Fruit fly (Drosophila melanogaster) whole organism, embryonic: ENCODE results near the gene jet.

ENCODE experiments used
- Abd-B ChIP-seq: fragments of 200-800 bp; sonication (Bioruptor generic); optimal IDR thresholded peaks from 2 replicates; lab custom pipeline; 2018; ENCODE audit warnings: missing biosample characterization, mild to moderate bottlenecking, missing genetic modification characterization, moderate library complexity
- Antp ChIP-seq: fragments of 200-800 bp; sonication (Bioruptor generic); optimal IDR thresholded peaks from 3 replicates; lab custom pipeline; 2016; ENCODE audit warnings: missing biosample characterization, missing genetic modification characterization
- CG1024 ChIP-seq: fragments of 200-800 bp; sonication (Bioruptor generic); IDR thresholded peaks from 2 replicates; pipeline ENCODE4 v1.3.6; 2022; ENCODE audit warnings: missing biosample characterization, missing genetic modification characterization
- CG10321 ChIP-seq: fragments of 200-800 bp; sonication (Bioruptor generic); IDR thresholded peaks from 2 replicates; pipeline ENCODE4 v1.3.6; 2022; ENCODE audit warnings: missing biosample characterization, missing genetic modification characterization
- CG14710 ChIP-seq: fragments of 200-800 bp; sonication (Bioruptor generic); optimal IDR thresholded peaks from 3 replicates; lab custom pipeline; 2019; ENCODE audit warnings: missing biosample characterization, mild to moderate bottlenecking, missing genetic modification characterization, moderate library complexity
- CG15011 ChIP-seq: fragments of 200-800 bp; sonication (Bioruptor generic); optimal IDR thresholded peaks from 3 replicates; lab custom pipeline; 2018; ENCODE audit warnings: missing biosample characterization, mild to moderate bottlenecking, missing genetic modification characterization
- CG15269 ChIP-seq: fragments of 200-800 bp; sonication (Bioruptor generic); optimal IDR thresholded peaks from 2 replicates; lab custom pipeline; 2018; ENCODE audit warnings: missing biosample characterization, mild to moderate bottlenecking, missing genetic modification characterization, moderate library complexity
- CG16779 ChIP-seq: fragments of 200-800 bp; sonication (Bioruptor generic); IDR thresholded peaks from 2 replicates; pipeline ENCODE4 v1.3.6; 2022; ENCODE audit warnings: missing biosample characterization, missing genetic modification characterization
- CG18262 ChIP-seq: fragments of 200-800 bp; optimal IDR thresholded peaks from 3 replicates; lab custom pipeline; 2019; ENCODE audit warnings: missing biosample characterization, mild to moderate bottlenecking, missing genetic modification characterization, moderate library complexity
- CG18599 ChIP-seq: fragments of 200-800 bp; sonication (Bioruptor generic); optimal IDR thresholded peaks from 3 replicates; lab custom pipeline; 2017; ENCODE audit warnings: missing biosample characterization, missing genetic modification characterization, mild to moderate bottlenecking, moderate library complexity, missing genetic modification reagents
- CG2889 ChIP-seq: fragments of 200-800 bp; sonication (Bioruptor generic); IDR thresholded peaks from 3 replicates; pipeline ENCODE4 v1.3.6; 2022; ENCODE audit warnings: missing biosample characterization, missing genetic modification characterization
- CG34224 ChIP-seq: fragments of 200-800 bp; sonication (Bioruptor generic); IDR thresholded peaks from 3 replicates; pipeline ENCODE4 v1.3.6; 2022; ENCODE audit warnings: missing biosample characterization, missing genetic modification characterization; ENCODE audit not compliant: partially characterized antibody
- CG3995 ChIP-seq: fragments of 200-800 bp; sonication (Bioruptor generic); optimal IDR thresholded peaks from 3 replicates; lab custom pipeline; 2016; ENCODE audit warnings: missing biosample characterization, missing genetic modification characterization
- CG7839 ChIP-seq: fragments of 200-800 bp; sonication (Bioruptor generic); optimal IDR thresholded peaks from 3 replicates; lab custom pipeline; 2018; ENCODE audit warnings: missing biosample characterization, mild to moderate bottlenecking, missing genetic modification characterization, moderate library complexity
- CG8765 ChIP-seq: fragments of 200-800 bp; sonication (Bioruptor generic); IDR thresholded peaks from 2 replicates; pipeline ENCODE4 v1.3.6; 2022; ENCODE audit warnings: missing biosample characterization, missing genetic modification characterization
- CG9817 ChIP-seq: fragments of 200-800 bp; sonication (Bioruptor generic); optimal IDR thresholded peaks from 2 replicates; lab custom pipeline; 2018; ENCODE audit warnings: missing biosample characterization, mild to moderate bottlenecking, missing genetic modification characterization, moderate library complexity
- CkIIα-i1 ChIP-seq: fragments of 200-800 bp; sonication (Bioruptor generic); IDR thresholded peaks from 2 replicates; pipeline ENCODE4 v1.3.6; 2022; ENCODE audit warnings: missing biosample characterization, missing genetic modification characterization
- D ChIP-seq, 2 experiments: fragments of 200-800 bp in 1 of 2; fragments of >200 bp in 1 of 2; sonication (Bioruptor generic) in 1 of 2; optimal IDR thresholded peaks; 2 replicates in 1 of 2; 3 replicates in 1 of 2; lab custom pipeline; 2017; ENCODE audit warnings: mild to moderate bottlenecking in 1 of 2, missing biosample characterization in 1 of 2, missing genetic modification characterization in 1 of 2, missing genetic modification reagents in 1 of 2
- Dll ChIP-seq: fragments of 200-800 bp; sonication (Bioruptor generic); IDR thresholded peaks from 4 replicates; pipeline ENCODE4 v1.3.6; 2022; ENCODE audit warnings: missing biosample characterization, missing genetic modification characterization; ENCODE audit not compliant: partially characterized antibody
- E2f2 ChIP-seq: fragments of 200-800 bp; sonication (Bioruptor generic); IDR thresholded peaks from 2 replicates; pipeline ENCODE4 v1.3.6; 2022; ENCODE audit warnings: missing biosample characterization, missing genetic modification characterization
- H15 ChIP-seq: fragments of 200-800 bp; sonication (Bioruptor generic); IDR thresholded peaks from 3 replicates; pipeline ENCODE4 v1.3.6; 2022; ENCODE audit warnings: missing biosample characterization, missing genetic modification characterization
- HLH3B ChIP-seq: fragments of 200-800 bp; sonication (Bioruptor generic); IDR thresholded peaks from 2 replicates; pipeline ENCODE4 v1.3.6; 2022; ENCODE audit warnings: missing biosample characterization, missing genetic modification characterization
- Meics ChIP-seq: fragments of 200-800 bp; sonication (Bioruptor generic); optimal IDR thresholded peaks from 2 replicates; lab custom pipeline; 2017; ENCODE audit warnings: missing biosample characterization, mild to moderate bottlenecking, missing genetic modification characterization
- NC2α ChIP-seq: fragments of 200-800 bp; sonication (Bioruptor generic); optimal IDR thresholded peaks from 2 replicates; lab custom pipeline; 2016; ENCODE audit warnings: missing biosample characterization, missing genetic modification characterization
- NK7.1 ChIP-seq: fragments of 200-800 bp; sonication (Bioruptor generic); optimal IDR thresholded peaks from 3 replicates; lab custom pipeline; 2016; ENCODE audit warnings: missing biosample characterization, missing genetic modification characterization
- Nf-YC ChIP-seq: fragments of 200-800 bp; optimal IDR thresholded peaks from 3 replicates; lab custom pipeline; 2019; ENCODE audit warnings: missing biosample characterization, mild to moderate bottlenecking, missing genetic modification characterization, moderate library complexity
- Side ChIP-seq: fragments of 200-800 bp; sonication (Bioruptor generic); optimal IDR thresholded peaks from 2 replicates; lab custom pipeline; 2016; ENCODE audit warnings: missing biosample characterization, missing genetic modification characterization
- Sry-δ ChIP-seq: fragments of 200-800 bp; sonication (Bioruptor generic); optimal IDR thresholded peaks from 2 replicates; lab custom pipeline; 2016; ENCODE audit warnings: missing biosample characterization, missing genetic modification characterization
- Stat92E ChIP-seq, 3 experiments: fragments of >200 bp in 2 of 3; fragments of 200-800 bp in 1 of 3; sonication (Bioruptor generic) in 1 of 3; optimal IDR thresholded peaks; 2 replicates each; lab custom pipeline; 2017 to 2019; ENCODE audit warnings: missing biosample characterization in 3 of 3, missing genetic modification characterization in 3 of 3, mild to moderate bottlenecking in 1 of 3, moderate library complexity in 1 of 3
- br ChIP-seq: fragments of >200 bp; optimal IDR thresholded peaks from 2 replicates; lab custom pipeline; 2017
- crol ChIP-seq: fragments of 200-800 bp; sonication (Bioruptor generic); IDR thresholded peaks from 2 replicates; pipeline ENCODE4 v1.3.6; 2022; ENCODE audit warnings: missing biosample characterization, missing genetic modification characterization
- fd3F ChIP-seq: fragments of 200-800 bp; sonication (Bioruptor generic); optimal IDR thresholded peaks from 2 replicates; lab custom pipeline; 2018; ENCODE audit warnings: missing biosample characterization, mild to moderate bottlenecking, missing genetic modification characterization, moderate library complexity
- gcm ChIP-seq: fragments of 200-800 bp; sonication (Bioruptor generic); optimal IDR thresholded peaks from 2 replicates; lab custom pipeline; 2019; ENCODE audit warnings: missing biosample characterization, mild to moderate bottlenecking, missing genetic modification characterization, moderate library complexity
- gsb ChIP-seq: fragments of 200-800 bp; sonication (Bioruptor generic); IDR thresholded peaks from 2 replicates; pipeline ENCODE4 v1.3.6; 2022; ENCODE audit warnings: missing biosample characterization, missing genetic modification characterization
- inv ChIP-seq: fragments of 200-800 bp; sonication (Bioruptor generic); IDR thresholded peaks from 2 replicates; pipeline ENCODE4 v1.3.6; 2022; ENCODE audit warnings: missing biosample characterization, missing genetic modification characterization; ENCODE audit not compliant: partially characterized antibody
- jing ChIP-seq: fragments of 200-800 bp; sonication (Bioruptor generic); optimal IDR thresholded peaks from 2 replicates; lab custom pipeline; 2018; ENCODE audit warnings: missing biosample characterization, mild to moderate bottlenecking, missing genetic modification characterization
- org-1 ChIP-seq: fragments of 200-800 bp; sonication (Bioruptor generic); optimal IDR thresholded peaks from 2 replicates; lab custom pipeline; 2017; ENCODE audit warnings: missing biosample characterization, missing genetic modification characterization
- prd ChIP-seq, 3 experiments: fragments of >200 bp in 2 of 3; fragments of 200-800 bp in 1 of 3; sonication (Bioruptor generic) in 1 of 3; optimal IDR thresholded peaks in 2 of 3; IDR thresholded peaks in 1 of 3; 2 replicates in 2 of 3; 3 replicates in 1 of 3; pipeline versions ENCODE4 v1.3.6 to Lab custom; 2017 to 2022; ENCODE audit warnings: missing biosample characterization in 1 of 3, missing genetic modification characterization in 1 of 3
- ranshi ChIP-seq: fragments of 200-800 bp; sonication (Bioruptor generic); IDR thresholded peaks from 2 replicates; pipeline ENCODE4 v1.3.6; 2022; ENCODE audit warnings: missing biosample characterization, missing genetic modification characterization
- ro ChIP-seq: fragments of 200-800 bp; sonication (Bioruptor generic); IDR thresholded peaks from 2 replicates; pipeline ENCODE4 v1.3.6; 2022; ENCODE audit warnings: missing biosample characterization, missing genetic modification characterization
- shn ChIP-seq: fragments of 200-800 bp; sonication (Bioruptor generic); optimal IDR thresholded peaks from 3 replicates; lab custom pipeline; 2016; ENCODE audit warnings: missing biosample characterization, missing genetic modification characterization
- sima ChIP-seq: fragments of 200-800 bp; sonication (Bioruptor generic); optimal IDR thresholded peaks from 2 replicates; lab custom pipeline; 2016; ENCODE audit warnings: missing biosample characterization, missing genetic modification characterization
- so ChIP-seq: fragments of 200-800 bp; sonication (Bioruptor generic); IDR thresholded peaks from 3 replicates; pipeline ENCODE4 v1.3.6; 2022; ENCODE audit warnings: missing biosample characterization, missing genetic modification characterization
- tgo ChIP-seq: fragments of 200-800 bp; sonication (Bioruptor generic); IDR thresholded peaks from 3 replicates; pipeline ENCODE4 v1.3.6; 2022; ENCODE audit warnings: missing biosample characterization, missing genetic modification characterization
- tio ChIP-seq: fragments of 200-800 bp; sonication (Bioruptor generic); optimal IDR thresholded peaks from 2 replicates; lab custom pipeline; 2017; ENCODE audit warnings: missing biosample characterization, missing genetic modification characterization, inconsistent platforms
- twi ChIP-seq: fragments of 200-800 bp; optimal IDR thresholded peaks from 2 replicates; lab custom pipeline; 2019; ENCODE audit warnings: missing biosample characterization, mild to moderate bottlenecking, missing genetic modification characterization, moderate library complexity
- wdn ChIP-seq: fragments of 200-800 bp; sonication (Bioruptor generic); IDR thresholded peaks from 2 replicates; pipeline ENCODE4 v1.3.6; 2022; ENCODE audit warnings: missing biosample characterization, missing genetic modification characterization
- wor ChIP-seq: fragments of 200-800 bp; sonication (Bioruptor generic); IDR thresholded peaks from 2 replicates; pipeline ENCODE4 v1.3.6; 2022; ENCODE audit warnings: missing biosample characterization, missing genetic modification characterization
- zen ChIP-seq: fragments of 200-800 bp; sonication (Bioruptor generic); optimal IDR thresholded peaks from 3 replicates; lab custom pipeline; 2018; ENCODE audit warnings: missing biosample characterization, mild to moderate bottlenecking, missing genetic modification characterization, moderate library complexity

Gene jet

DNA sequence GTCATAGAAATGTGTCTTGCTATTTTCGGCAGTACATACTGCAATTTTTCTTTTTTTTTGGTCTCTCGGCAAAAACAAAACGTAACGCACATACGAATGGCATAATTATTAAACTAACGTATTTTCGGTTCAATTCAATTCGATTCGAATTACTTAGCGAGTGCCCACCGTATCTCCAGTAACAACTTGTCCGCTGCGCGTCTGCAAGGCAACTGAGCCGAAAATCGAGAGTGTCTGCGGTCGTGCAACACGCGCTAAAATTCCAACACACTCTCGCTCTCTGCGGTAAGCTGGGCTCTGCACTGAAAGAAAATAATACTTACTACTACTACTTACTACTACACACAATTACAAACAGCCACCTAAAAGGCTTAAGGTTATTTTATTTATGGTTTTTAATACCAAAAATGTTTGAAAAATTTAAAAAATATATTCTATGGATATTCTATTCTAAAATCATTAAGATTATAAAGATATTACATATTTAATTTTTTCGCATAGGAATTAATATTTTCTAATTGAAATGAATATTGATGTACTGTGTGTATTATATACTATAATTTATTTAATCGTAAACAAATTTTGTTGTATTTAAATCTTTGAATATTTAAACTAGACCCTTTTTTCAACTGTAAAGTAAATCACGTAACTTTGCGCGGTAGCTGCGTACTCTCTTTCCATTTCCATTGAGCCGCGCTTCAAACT is 42.9 kb downstream of the jet start, which contains the start of gene snsl (continued):
- TF ChIP-seq Dll (GFP tag; lab: Robert Waterston, UW) (no peak), wor (no peak), gcm (GFP tag; lab: Kevin White, UChicago) (peak; percentile 73), prd (optimal IDR thresholded peaks at IDR 0.05; lab: Kevin White, UChicago) (no peak), prd (GFP tag; IDR thresholded peaks at IDR 0.05; lab: Robert Waterston, UW) (no peak; the same call in 2 of the 3 replicates), CkIIα-i1 (GFP tag; lab: Robert Waterston, UW) (no peak), E2f2 (GFP tag; lab: Robert Waterston, UW) (0 out of 2 replicates have a peak, but pooled peaks have one; percentile 20), CG18262 (peak; percentile 85), CG10321 (no peak), CG9817 (tag; lab: Kevin White, UChicago) (no peak), HLH3B (GFP tag; lab: Robert Waterston, UW) (peak; percentile 38; the same call in 1 of the 2 replicates), sima (GFP tag; lab: Kevin White, UChicago) (no peak), CG14710 (tag; lab: Kevin White, UChicago) (peak; percentile 40), wdn (GFP tag; lab: Robert Waterston, UW) (no peak), CG15269 (peak; percentile 85), ro (no peak), fd3F (peak; percentile 62), inv (GFP tag; lab: Robert Waterston, UW) (no peak), CG18599 (GFP tag; lab: Kevin White, UChicago) (peak; percentile 40), CG3995 (GFP tag; lab: Kevin White, UChicago) (no peak), crol (GFP tag; lab: Robert Waterston, UW) (no peak), CG16779 (GFP tag; lab: Robert Waterston, UW) (no peak), Nf-YC (peak; percentile 81), CG7839 (tag; lab: Kevin White, UChicago) (peak; percentile 83), CG34224 (no peak), ranshi (GFP tag; lab: Robert Waterston, UW) (no peak), Stat92E (GFP tag; optimal IDR thresholded peaks at IDR 0.05; lab: Kevin White, UChicago) (no peak), Sry-δ (no peak), tio (peak; percentile 5), Antp (GFP tag; lab: Kevin White, UChicago) (no peak), Abd-B (GFP tag; lab: Kevin White, UChicago) (no peak), tgo (GFP tag; lab: Robert Waterston, UW) (no peak), H15 (no peak), D (optimal IDR thresholded peaks at IDR 0.05; lab: Kevin White, UChicago) (no peak), D (GFP tag; optimal IDR thresholded peaks at IDR 0.05; lab: Kevin White, UChicago) (peak; percentile 36), CG2889 (GFP tag; lab: Robert Waterston, UW) (0 out of 3 replicates have a peak, but pooled peaks have one; percentile 27), CG1024 (no peak), Meics (GFP tag; lab: Kevin White, UChicago) (peak; percentile 65), org-1 (GFP tag; lab: Kevin White, UChicago) (peak; percentile 53), shn (no peak), zen (tag; lab: Kevin White, UChicago) (no peak), twi (tag; lab: Kevin White, UChicago) (peak; percentile 47), NK7.1 (no peak), so (GFP tag; lab: Robert Waterston, UW) (no peak), jing (GFP tag; lab: Kevin White, UChicago) (no peak), Side (no peak), CG15011 (GFP tag; lab: Kevin White, UChicago) (no peak), NC2α (no peak), CG8765 (GFP tag; lab: Robert Waterston, UW) (no peak), br (no peak), gsb (no peak)
